Worm (Caenorhabditis elegans) whole organism, early embryonic: ENCODE results near the gene lec-1.

ENCODE experiments used
- B0310.2 ChIP-seq: sonication (generic microtip); optimal IDR thresholded peaks from 2 replicates; lab custom pipeline; 2016; ENCODE audit warnings: mild to moderate bottlenecking, missing genetic modification characterization, missing compliant biosample characterization
- F13C5.2 ChIP-seq: sonication (generic microtip); optimal IDR thresholded peaks from 2 replicates; lab custom pipeline; 2017; ENCODE audit warnings: mild to moderate bottlenecking, missing genetic modification characterization, inconsistent platforms, missing compliant biosample characterization
- aly-1 ChIP-seq: sonication (generic microtip); optimal IDR thresholded peaks from 2 replicates; lab custom pipeline; 2016; ENCODE audit warnings: missing genetic modification characterization, missing compliant biosample characterization
- ama-1 ChIP-seq: fragments of 150-350 bp; optimal IDR thresholded peaks from 2 replicates; lab custom pipeline; 2014
- ceh-13 ChIP-seq: fragments of 200-800 bp; sonication (Bioruptor generic); optimal IDR thresholded peaks from 2 replicates; lab custom pipeline; 2018; ENCODE audit warnings: mild to moderate bottlenecking, missing genetic modification characterization, missing compliant biosample characterization
- ceh-36 ChIP-seq: sonication (generic microtip); optimal IDR thresholded peaks from 2 replicates; lab custom pipeline; 2016; ENCODE audit warnings: missing genetic modification characterization, inconsistent platforms, missing compliant biosample characterization
- ets-7 ChIP-seq: sonication (generic microtip); optimal IDR thresholded peaks from 2 replicates; lab custom pipeline; 2016; ENCODE audit warnings: missing genotype, missing genetic modification characterization, missing compliant biosample characterization
- flt-1 ChIP-seq: fragments of 200-800 bp; sonication (Bioruptor generic); IDR thresholded peaks from 2 replicates; pipeline ENCODE4 v1.3.6; 2022; ENCODE audit warnings: missing genetic modification characterization, missing compliant biosample characterization
- hmbx-1 ChIP-seq: sonication (generic microtip); optimal IDR thresholded peaks from 2 replicates; lab custom pipeline; 2016; ENCODE audit warnings: mild to moderate bottlenecking, missing genetic modification characterization, missing compliant biosample characterization
- hmg-4 ChIP-seq: fragments of 200-800 bp; sonication (Bioruptor generic); optimal IDR thresholded peaks from 2 replicates; lab custom pipeline; 2018; ENCODE audit warnings: mild to moderate bottlenecking, missing genetic modification characterization, missing compliant biosample characterization
- hnd-1 ChIP-seq: sonication (generic microtip); optimal IDR thresholded peaks from 2 replicates; lab custom pipeline; 2016; ENCODE audit warnings: missing genetic modification characterization, missing compliant biosample characterization
- pes-1 ChIP-seq: fragments of 200-800 bp; sonication (Bioruptor generic); IDR thresholded peaks from 2 replicates; pipeline ENCODE4 v1.3.6; 2022; ENCODE audit warnings: missing genetic modification reagents, missing genetic modification characterization, missing compliant biosample characterization
- scrt-1 ChIP-seq: fragments of 200-800 bp; sonication (Bioruptor generic); IDR thresholded peaks from 2 replicates; pipeline ENCODE4 v1.3.6; 2022; ENCODE audit warnings: missing genetic modification characterization, missing compliant biosample characterization
- sea-1 ChIP-seq: fragments of 200-800 bp; sonication (Bioruptor generic); conservative IDR thresholded peaks from 2 replicates; pipeline ENCODE4 v1.3.6; 2022; ENCODE audit warnings: missing genetic modification characterization, missing compliant biosample characterization
- tbx-11 ChIP-seq: fragments of 200-800 bp; sonication (Bioruptor generic); IDR thresholded peaks from 2 replicates; pipeline ENCODE4 v1.3.6; 2022; ENCODE audit warnings: missing genetic modification characterization, missing compliant biosample characterization
- tbx-37 ChIP-seq: fragments of 200-800 bp; sonication (Bioruptor generic); conservative IDR thresholded peaks from 2 replicates; pipeline ENCODE4 v1.3.6; 2022; ENCODE audit warnings: missing genetic modification reagents, missing genetic modification characterization, missing compliant biosample characterization
- tra-4 ChIP-seq: sonication (generic microtip); optimal IDR thresholded peaks from 2 replicates; lab custom pipeline; 2017; ENCODE audit warnings: missing genetic modification characterization, missing compliant biosample characterization

The lec-1 gene

ce11 chrII:13230489-13231196 is 35.3 kb downstream of the lec-1 start:
- TF ChIP-seq sea-1 (GFP tag; lab: Robert Waterston, UW) (no peak), aly-1 (tag; lab: Kevin White, UChicago) (no peak), F13C5.2 (tag; lab: Kevin White, UChicago) (no peak), ceh-13 (GFP tag; lab: Kevin White, UChicago) (no peak), pes-1 (GFP tag; lab: Robert Waterston, UW) (no peak), scrt-1 (GFP tag; lab: Robert Waterston, UW) (no peak), ets-7 (no peak), hmg-4 (GFP tag; lab: Kevin White, UChicago) (no peak), ama-1 (lab: Kevin White, UChicago) (no peak), tra-4 (tag; lab: Kevin White, UChicago) (no peak), ceh-36 (tag; lab: Kevin White, UChicago) (no peak), tbx-37 (GFP tag; lab: Robert Waterston, UW) (no peak), hnd-1 (tag; lab: Kevin White, UChicago) (no peak), flt-1 (GFP tag; lab: Robert Waterston, UW) (no peak), tbx-11 (GFP tag; lab: Robert Waterston, UW) (no peak), hmbx-1 (tag; lab: Kevin White, UChicago) (no peak), B0310.2 (no peak)

ce11 chrII:13233712-13234111 is 38.4 kb downstream of the lec-1 start:
- TF ChIP-seq ets-7: no peak
- TF ChIP-seq sea-1 (GFP tag; lab: Robert Waterston, UW): no peak

ce11 chrII:13235289-13235688 is 39.9 kb downstream of the lec-1 start, which contains the start of gene flp-16:
Gene flp-16, plus strand, starts transcription at chrII:13235306.
- TF ChIP-seq tbx-37 (GFP tag; lab: Robert Waterston, UW) (no peak), ceh-13 (GFP tag; lab: Kevin White, UChicago) (no peak), ceh-36 (tag; lab: Kevin White, UChicago) (no peak), sea-1 (GFP tag; lab: Robert Waterston, UW) (no peak), pes-1 (GFP tag; lab: Robert Waterston, UW) (no peak), tbx-11 (GFP tag; lab: Robert Waterston, UW) (no peak), B0310.2 (no peak), hmg-4 (GFP tag; lab: Kevin White, UChicago) (no peak), ama-1 (lab: Kevin White, UChicago) (no peak), tra-4 (tag; lab: Kevin White, UChicago) (no peak)

ce11 chrII:13237829-13238404 is 42.6 kb downstream of the lec-1 start, which contains the start of gene romo-1:
Gene romo-1, minus strand, starts transcription at chrII:13237907.
- no peak for TF ChIP-seq B0310.2
- TF ChIP-seq hnd-1 (tag; lab: Kevin White, UChicago): no peak
- no peak for TF ChIP-seq ama-1 (lab: Kevin White, UChicago)
- TF ChIP-seq hmg-4 (GFP tag; lab: Kevin White, UChicago): no peak
- TF ChIP-seq scrt-1 (GFP tag; lab: Robert Waterston, UW): no peak
- TF ChIP-seq pes-1 (GFP tag; lab: Robert Waterston, UW): no peak
- no peak for TF ChIP-seq tbx-37 (GFP tag; lab: Robert Waterston, UW)
- no peak for TF ChIP-seq ceh-13 (GFP tag; lab: Kevin White, UChicago)
- no peak for TF ChIP-seq aly-1 (tag; lab: Kevin White, UChicago)
- TF ChIP-seq tra-4 (tag; lab: Kevin White, UChicago): no peak

- TF ChIP-seq aly-1 (tag; lab: Kevin White, UChicago) (no peak), hmbx-1 (tag; lab: Kevin White, UChicago) (no peak), scrt-1 (GFP tag; lab: Robert Waterston, UW) (no peak), sea-1 (GFP tag; lab: Robert Waterston, UW) (no peak), ets-7 (no peak), F13C5.2 (tag; lab: Kevin White, UChicago) (no peak), pes-1 (GFP tag; lab: Robert Waterston, UW) (no peak), ama-1 (lab: Kevin White, UChicago) (no peak), tbx-37 (GFP tag; lab: Robert Waterston, UW) (no peak), hnd-1 (tag; lab: Kevin White, UChicago) (no peak), tra-4 (tag; lab: Kevin White, UChicago) (no peak), tbx-11 (GFP tag; lab: Robert Waterston, UW) (no peak), B0310.2 (no peak)
Observed at ce11 chrII:13239593-13239992, 44.2 kb downstream of the lec-1 start.

- TF ChIP-seq aly-1 (tag; lab: Kevin White, UChicago): no peak
Observed at ce11 chrII:13243021-13243420, 47.7 kb downstream of the lec-1 start, which contains the start of gene F15D4.4. Gene F15D4.4, minus strand, starts transcription at chrII:13243121.

ce11 chrII:13245076-13245475 is 49.7 kb downstream of the lec-1 start, which contains the start of gene F15D4.5:
Gene F15D4.5, plus strand, starts transcription at chrII:13245376.
- TF ChIP-seq hmbx-1 (tag; lab: Kevin White, UChicago): no peak
- TF ChIP-seq tbx-37 (GFP tag; lab: Robert Waterston, UW): no peak
- no peak for TF ChIP-seq aly-1 (tag; lab: Kevin White, UChicago)
- TF ChIP-seq sea-1 (GFP tag; lab: Robert Waterston, UW): no peak
- no peak for TF ChIP-seq tra-4 (tag; lab: Kevin White, UChicago)
- TF ChIP-seq scrt-1 (GFP tag; lab: Robert Waterston, UW): no peak
- TF ChIP-seq tbx-11 (GFP tag; lab: Robert Waterston, UW): no peak
- TF ChIP-seq B0310.2: no peak
- TF ChIP-seq hmg-4 (GFP tag; lab: Kevin White, UChicago): no peak
- no peak for TF ChIP-seq F13C5.2 (tag; lab: Kevin White, UChicago)
- TF ChIP-seq pes-1 (GFP tag; lab: Robert Waterston, UW): no peak
- TF ChIP-seq ceh-36 (tag; lab: Kevin White, UChicago): no peak
- no peak for TF ChIP-seq ama-1 (lab: Kevin White, UChicago)
- no peak for TF ChIP-seq ets-7
